Worm (Caenorhabditis elegans) whole organism, L1 larva: ENCODE results near the gene lap-1.

Source experiments
- C04F5.9 ChIP-seq: sonication (generic microtip); optimal IDR thresholded peaks from 2 replicates; lab custom pipeline; 2016; ENCODE audit warnings: missing genetic modification characterization, missing compliant biosample characterization
- C34B4.2 ChIP-seq: sonication (generic microtip); optimal IDR thresholded peaks from 2 replicates; lab custom pipeline; 2017; ENCODE audit warnings: mild to moderate bottlenecking, missing genetic modification characterization, missing compliant biosample characterization
- ceh-8 ChIP-seq: fragments of 200-800 bp; sonication (Bioruptor generic); optimal IDR thresholded peaks from 2 replicates; lab custom pipeline; 2018; ENCODE audit warnings: mild to moderate bottlenecking, missing genetic modification characterization, moderate library complexity, missing compliant biosample characterization
- ceh-88 ChIP-seq: fragments of 200-800 bp; sonication (Bioruptor generic); IDR thresholded peaks from 2 replicates; pipeline ENCODE4 v1.3.6; 2022; ENCODE audit warnings: missing genetic modification characterization, missing compliant biosample characterization
- ces-1 ChIP-seq: fragments of 150-350 bp; optimal IDR thresholded peaks from 2 replicates; lab custom pipeline; 2014; ENCODE audit warnings: missing biosample characterization, missing genetic modification reagents, missing genetic modification characterization
- dsc-1 ChIP-seq: sonication (generic microtip); optimal IDR thresholded peaks from 2 replicates; lab custom pipeline; 2016; ENCODE audit warnings: mild to moderate bottlenecking, missing genetic modification characterization, missing compliant biosample characterization
- efl-1 ChIP-seq, 4 experiments: fragments of 150-350 bp; optimal IDR thresholded peaks in 3 of 4; peaks in 1 of 4; 1 replicate in 1 of 4; 2 replicates in 3 of 4; lab custom pipeline; 2014; ENCODE audit warnings: missing biosample characterization in 2 of 4, missing genetic modification characterization in 2 of 4, missing genetic modification reagents in 2 of 4
- efl-3 ChIP-seq: fragments of 200-800 bp; sonication (Bioruptor generic); optimal IDR thresholded peaks from 2 replicates; lab custom pipeline; 2018; ENCODE audit warnings: mild to moderate bottlenecking, missing genetic modification characterization, missing compliant biosample characterization
- egl-13 ChIP-seq: sonication (generic microtip); optimal IDR thresholded peaks from 2 replicates; lab custom pipeline; 2016; ENCODE audit warnings: missing genotype, missing genetic modification reagents, missing genetic modification characterization, missing compliant biosample characterization
- elt-2 ChIP-seq: sonication (generic microtip); optimal IDR thresholded peaks from 2 replicates; lab custom pipeline; 2016; ENCODE audit warnings: missing genetic modification characterization, mild to moderate bottlenecking, inconsistent platforms, missing compliant biosample characterization, missing genetic modification reagents
- fkh-8 ChIP-seq: sonication (generic microtip); optimal IDR thresholded peaks from 2 replicates; lab custom pipeline; 2016; ENCODE audit warnings: mild to moderate bottlenecking, missing genetic modification characterization, missing compliant biosample characterization
- lin-14 ChIP-seq: fragments of 200-800 bp; sonication (Bioruptor generic); optimal IDR thresholded peaks from 2 replicates; lab custom pipeline; 2018; ENCODE audit warnings: mild to moderate bottlenecking, missing genetic modification characterization, moderate library complexity, missing compliant biosample characterization
- lin-15B ChIP-seq: fragments of 150-350 bp; sonication (generic microtip); optimal IDR thresholded peaks from 3 replicates; lab custom pipeline; 2014; ENCODE audit warnings: missing biosample characterization, missing genetic modification characterization
- lin-35 ChIP-seq, 2 experiments: fragments of 150-350 bp; optimal IDR thresholded peaks; 2 replicates each; lab custom pipeline; 2014; ENCODE audit warnings: missing biosample characterization in 2 of 2, missing genetic modification characterization in 2 of 2, missing genetic modification reagents in 2 of 2
- lin-39 ChIP-seq: fragments of 150-350 bp; optimal IDR thresholded peaks from 2 replicates; lab custom pipeline; 2014; ENCODE audit warnings: missing biosample characterization, missing genetic modification reagents, missing genetic modification characterization
- lsy-2 ChIP-seq, 2 experiments: fragments of 150-350 bp; optimal IDR thresholded peaks; 2 replicates each; lab custom pipeline; 2014; ENCODE audit warnings: missing biosample characterization in 2 of 2, missing genetic modification characterization in 2 of 2
- mdl-1 ChIP-seq, 2 experiments: fragments of 150-350 bp; optimal IDR thresholded peaks; 2 replicates each; lab custom pipeline; 2014 to 2017; ENCODE audit warnings: missing biosample characterization in 2 of 2, missing genetic modification characterization in 2 of 2, inconsistent platforms in 1 of 2
- mef-2 ChIP-seq: fragments of 150-350 bp; optimal IDR thresholded peaks from 2 replicates; lab custom pipeline; 2014; ENCODE audit warnings: missing biosample characterization, missing genetic modification characterization
- mep-1 ChIP-seq: fragments of 150-350 bp; optimal IDR thresholded peaks from 2 replicates; lab custom pipeline; 2014; ENCODE audit warnings: missing biosample characterization, missing genetic modification characterization
- nhr-11 ChIP-seq: fragments of 150-350 bp; optimal IDR thresholded peaks from 2 replicates; lab custom pipeline; 2014; ENCODE audit warnings: missing biosample characterization, missing genetic modification characterization
- nhr-20 ChIP-seq: sonication (generic microtip); optimal IDR thresholded peaks from 2 replicates; lab custom pipeline; 2016; ENCODE audit warnings: mild to moderate bottlenecking, missing genetic modification characterization, missing compliant biosample characterization
- nhr-237 ChIP-seq: fragments of 150-350 bp; optimal IDR thresholded peaks from 2 replicates; lab custom pipeline; 2014; ENCODE audit warnings: missing biosample characterization, missing genetic modification characterization
- nhr-71 ChIP-seq: sonication (generic microtip); optimal IDR thresholded peaks from 2 replicates; lab custom pipeline; 2016; ENCODE audit warnings: mild to moderate bottlenecking, missing genetic modification characterization, moderate library complexity, missing compliant biosample characterization
- nhr-77 ChIP-seq: fragments of 150-350 bp; optimal IDR thresholded peaks from 2 replicates; lab custom pipeline; 2014; ENCODE audit warnings: missing biosample characterization, missing genetic modification characterization
- nhr-90 ChIP-seq: sonication (generic microtip); optimal IDR thresholded peaks from 2 replicates; lab custom pipeline; 2016; ENCODE audit warnings: mild to moderate bottlenecking, missing genetic modification characterization, missing compliant biosample characterization; ENCODE audit not compliant: poor library complexity
- pax-3 ChIP-seq: fragments of 200-800 bp; sonication (Bioruptor generic); optimal IDR thresholded peaks from 2 replicates; lab custom pipeline; 2018; ENCODE audit warnings: mild to moderate bottlenecking, missing genetic modification characterization, moderate library complexity, missing compliant biosample characterization
- snpc-4 ChIP-seq: fragments of 150-350 bp; optimal IDR thresholded peaks from 2 replicates; lab custom pipeline; 2014; ENCODE audit warnings: missing biosample characterization, missing genetic modification characterization
- snu-23 ChIP-seq: sonication (generic microtip); optimal IDR thresholded peaks from 2 replicates; lab custom pipeline; 2016; ENCODE audit warnings: missing genetic modification characterization, missing compliant biosample characterization
- sox-4 ChIP-seq: sonication (generic microtip); optimal IDR thresholded peaks from 2 replicates; lab custom pipeline; 2016; ENCODE audit warnings: missing genetic modification characterization, missing compliant biosample characterization
- sptf-1 ChIP-seq: fragments of 150-350 bp; optimal IDR thresholded peaks from 2 replicates; lab custom pipeline; 2014; ENCODE audit warnings: missing biosample characterization, missing genetic modification characterization
- tbx-2 ChIP-seq: sonication (generic microtip); optimal IDR thresholded peaks from 2 replicates; lab custom pipeline; 2016; ENCODE audit warnings: missing genetic modification characterization, missing compliant biosample characterization
- unc-86 ChIP-seq: sonication (generic microtip); optimal IDR thresholded peaks from 2 replicates; lab custom pipeline; 2016; ENCODE audit warnings: missing genetic modification characterization, missing compliant biosample characterization
- unc-98 ChIP-seq: fragments of 200-800 bp; sonication (Bioruptor generic); IDR thresholded peaks from 2 replicates; pipeline ENCODE4 v1.3.6; 2022; ENCODE audit warnings: missing genetic modification characterization, missing compliant biosample characterization
- vab-15 ChIP-seq: sonication (generic microtip); optimal IDR thresholded peaks from 2 replicates; lab custom pipeline; 2017; ENCODE audit warnings: missing genotype, mild to moderate bottlenecking, missing genetic modification characterization, missing compliant biosample characterization

Gene lap-1

ce11 chrIII:8400478-8400877 is 1.2 kb downstream of the lap-1 start (continued):
- TF ChIP-seq nhr-20 (tag; lab: Kevin White, UChicago) (peak; percentile 26), fkh-8 (no peak), elt-2 (tag; lab: Kevin White, UChicago) (peak; percentile 97), lin-39 (no peak), ceh-88 (GFP tag; lab: Robert Waterston, UW) (no peak), lin-15B (no peak), vab-15 (tag; lab: Kevin White, UChicago) (no peak), mdl-1 (tag; optimal IDR thresholded peaks at IDR 0.05; lab: Kevin White, UChicago) (peak in 1 of 2 experiments; percentile 23), egl-13 (tag; lab: Kevin White, UChicago) (no peak), nhr-11 (no peak), C34B4.2 (tag; lab: Kevin White, UChicago) (no peak), mef-2 (no peak), nhr-237 (tag; lab: Kevin White, UChicago) (no peak), nhr-90 (tag; lab: Kevin White, UChicago) (no peak), tbx-2 (no peak)

- TF ChIP-seq nhr-90 (tag; lab: Kevin White, UChicago) (no peak), fkh-8 (no peak)
These were observed 3.3 kb downstream of the lap-1 start, which contains the start of gene ZK353.2 for ce11 chrIII:8398411-8398810. Gene ZK353.2, plus strand, starts transcription at chrIII:8398711.

ce11 chrIII:8395685-8396084 is 6.0 kb downstream of the lap-1 start, which contains the start of gene ZK353.3:
Gene ZK353.3, plus strand, starts transcription at chrIII:8395985.
- TF ChIP-seq efl-3 (GFP tag; lab: Kevin White, UChicago) (no peak), ceh-8 (GFP tag; lab: Kevin White, UChicago) (no peak), nhr-237 (tag; lab: Kevin White, UChicago) (no peak), snpc-4 (no peak), pax-3 (tag; lab: Kevin White, UChicago) (no peak), efl-1 (optimal IDR thresholded peaks at IDR 0.05; lab: Kevin White, UChicago) (no peak), efl-1 (GFP tag; optimal IDR thresholded peaks at IDR 0.05 in 1 of 2; lab: Kevin White, UChicago) (no peak), dsc-1 (tag; lab: Kevin White, UChicago) (no peak), nhr-90 (tag; lab: Kevin White, UChicago) (no peak), C04F5.9 (tag; lab: Kevin White, UChicago) (no peak), unc-98 (GFP tag; lab: Robert Waterston, UW) (no peak), nhr-77 (tag; lab: Kevin White, UChicago) (no peak), nhr-71 (tag; lab: Kevin White, UChicago) (no peak), snu-23 (GFP tag; lab: Kevin White, UChicago) (no peak), mep-1 (tag; lab: Kevin White, UChicago) (no peak), sptf-1 (tag; lab: Kevin White, UChicago) (no peak)

DNA sequence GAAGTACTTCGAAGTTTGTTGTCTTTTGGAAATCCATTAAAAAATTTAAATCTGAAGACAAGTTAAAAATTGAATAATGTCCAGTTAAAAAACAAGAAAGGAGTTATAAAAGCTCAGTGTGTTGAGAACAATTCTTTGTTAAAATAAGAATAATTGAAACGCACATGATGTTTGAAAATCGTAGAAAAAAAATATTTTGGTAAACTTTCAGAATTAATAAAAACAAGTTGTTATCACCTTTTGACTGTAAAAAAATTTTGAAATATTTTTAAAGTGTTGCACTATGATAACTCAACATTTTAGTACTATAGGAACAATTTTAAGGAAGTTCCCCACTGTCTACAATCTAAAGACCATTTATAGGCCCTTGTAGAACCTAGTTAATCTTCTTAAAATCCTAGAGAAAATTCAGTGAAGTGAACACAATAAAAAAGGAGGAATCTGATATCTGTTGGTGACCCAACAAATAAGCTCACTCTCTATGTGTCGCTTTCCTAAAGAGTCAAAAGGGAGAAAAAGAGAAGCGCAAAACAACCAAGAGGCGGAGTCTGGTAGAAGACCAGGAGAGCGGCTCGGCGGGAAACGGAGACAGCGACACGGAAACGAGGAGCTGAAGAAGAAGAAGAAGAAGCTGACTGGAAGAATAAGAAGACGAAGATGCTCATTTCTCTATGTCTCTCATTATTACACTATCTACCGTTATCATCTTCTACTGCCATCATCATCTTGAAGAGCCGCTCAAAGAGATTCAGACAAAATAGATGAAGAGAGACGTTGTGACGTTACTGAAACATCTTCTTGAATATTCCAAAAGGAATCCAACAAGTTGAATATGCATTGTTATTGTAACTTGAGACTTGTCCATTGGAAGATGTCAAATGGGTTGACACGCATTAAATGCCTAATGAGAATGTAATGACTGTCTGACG is 7.1 kb downstream of the lap-1 start, which contains the start of gene ZK353.10:
Gene ZK353.10, minus strand, starts transcription at position 51 of the 929 bp plus-strand sequence.
- TF ChIP-seq lin-14 (peak; percentile 68), nhr-71 (tag; lab: Kevin White, UChicago) (peak; percentile 34), sox-4 (tag; lab: Kevin White, UChicago) (no peak), dsc-1 (tag; lab: Kevin White, UChicago) (peak; percentile 18), efl-1 (optimal IDR thresholded peaks at IDR 0.05; lab: Kevin White, UChicago) (no peak), efl-1 (GFP tag; optimal IDR thresholded peaks at IDR 0.05 in 1 of 2; lab: Kevin White, UChicago) (peak in 1 of 2 experiments; percentile 76), lin-35 (GFP tag; optimal IDR thresholded peaks at IDR 0.05; lab: Kevin White, UChicago) (peak in 1 of 2 experiments; percentile 3), fkh-8 (peak; percentile 26), egl-13 (tag; lab: Kevin White, UChicago) (peak; percentile 15), unc-86 (tag; lab: Kevin White, UChicago) (peak; percentile 52), lsy-2 (tag; optimal IDR thresholded peaks at IDR 0.05; lab: Kevin White, UChicago) (peak in 1 of 2 experiments; percentile 9), ces-1 (GFP tag; lab: Kevin White, UChicago) (no peak), C04F5.9 (tag; lab: Kevin White, UChicago) (no peak)
